Worm (Caenorhabditis elegans) whole organism, L3 larva: ENCODE data around the gene twk-24.

Experiments
- R02D3.7 ChIP-seq: fragments of 150-350 bp; optimal IDR thresholded peaks from 2 replicates; lab custom pipeline; 2014; ENCODE audit warnings: missing biosample characterization, missing genetic modification characterization
- ceh-16 ChIP-seq: sonication (generic microtip); optimal IDR thresholded peaks from 2 replicates; lab custom pipeline; 2017; ENCODE audit warnings: missing biosample characterization, missing genetic modification characterization
- lsy-12 ChIP-seq: sonication (generic microtip); optimal IDR thresholded peaks from 2 replicates; lab custom pipeline; 2016; ENCODE audit warnings: mild to moderate bottlenecking, missing genetic modification characterization, missing compliant biosample characterization
- mdl-1 ChIP-seq: fragments of 150-350 bp; optimal IDR thresholded peaks from 2 replicates; lab custom pipeline; 2014; ENCODE audit warnings: missing biosample characterization, missing genetic modification characterization
- nfya-1 ChIP-seq: sonication (generic microtip); optimal IDR thresholded peaks from 2 replicates; lab custom pipeline; 2017; ENCODE audit warnings: missing genetic modification characterization, mild to moderate bottlenecking, missing compliant biosample characterization, antibody characterized with exemption, moderate library complexity; ENCODE audit not compliant: insufficient read depth
- nhr-12 ChIP-seq: fragments of 150-350 bp; optimal IDR thresholded peaks from 2 replicates; lab custom pipeline; 2014; ENCODE audit warnings: missing biosample characterization, missing genetic modification characterization
- nhr-77 ChIP-seq: fragments of 150-350 bp; optimal IDR thresholded peaks from 2 replicates; lab custom pipeline; 2014; ENCODE audit warnings: missing biosample characterization, missing genetic modification characterization
- pha-4 ChIP-seq: fragments of 150-350 bp; optimal IDR thresholded peaks from 2 replicates; lab custom pipeline; 2014; ENCODE audit warnings: missing biosample characterization, missing genetic modification reagents, missing genetic modification characterization
- pqm-1 ChIP-seq: fragments of 150-350 bp; optimal IDR thresholded peaks from 2 replicates; lab custom pipeline; 2017; ENCODE audit warnings: missing biosample characterization, missing genetic modification characterization, inconsistent platforms
- sea-2 ChIP-seq: fragments of 150-350 bp; sonication (generic microtip); optimal IDR thresholded peaks from 4 replicates; lab custom pipeline; 2014; ENCODE audit warnings: missing biosample characterization, missing genetic modification reagents, missing genetic modification characterization
- snpc-4 ChIP-seq: fragments of 150-350 bp; optimal IDR thresholded peaks from 2 replicates; lab custom pipeline; 2014; ENCODE audit warnings: missing biosample characterization, missing genetic modification characterization
- unc-62 ChIP-seq: fragments of 150-350 bp; sonication (generic microtip); optimal IDR thresholded peaks from 4 replicates; lab custom pipeline; 2014; ENCODE audit warnings: missing biosample characterization, missing genetic modification reagents, missing genetic modification characterization
- ztf-4 ChIP-seq: fragments of 150-350 bp; optimal IDR thresholded peaks from 2 replicates; lab custom pipeline; 2014; ENCODE audit warnings: missing biosample characterization, missing genetic modification characterization

ce11 chrV:12255343-12255742 lies 13.8 kb downstream of the twk-24 start, which contains the start of gene T04H1.12:
- TF ChIP-seq pqm-1 (tag; lab: Kevin White, UChicago) (no peak), mdl-1 (tag; lab: Kevin White, UChicago) (no peak), ceh-16 (tag; lab: Kevin White, UChicago) (no peak), nhr-12 (no peak), R02D3.7 (no peak), nhr-77 (tag; lab: Kevin White, UChicago) (no peak), snpc-4 (tag; lab: Kevin White, UChicago) (no peak), ztf-4 (tag; lab: Kevin White, UChicago) (no peak), lsy-12 (tag; lab: Kevin White, UChicago) (no peak), pha-4 (tag; lab: Kevin White, UChicago) (no peak), nfya-1 (tag; lab: Kevin White, UChicago) (no peak), unc-62 (GFP tag; lab: Kevin White, UChicago) (no peak), sea-2 (no peak)
